Fruit fly (Drosophila melanogaster) whole organism, embryonic: ENCODE data around the gene Taf6.

Experiments
- Atf-2 ChIP-seq: fragments of 200-800 bp; sonication (Bioruptor generic); optimal IDR thresholded peaks from 2 replicates; lab custom pipeline; 2016; ENCODE audit warnings: missing biosample characterization, missing genetic modification characterization
- BtbVII ChIP-seq: fragments of 200-800 bp; sonication (Bioruptor generic); optimal IDR thresholded peaks from 3 replicates; lab custom pipeline; 2017; ENCODE audit warnings: missing biosample characterization, mild to moderate bottlenecking, missing genetic modification characterization
- CG10267 ChIP-seq: fragments of 200-800 bp; sonication (Bioruptor generic); optimal IDR thresholded peaks from 2 replicates; lab custom pipeline; 2018; ENCODE audit warnings: missing biosample characterization, mild to moderate bottlenecking, missing genetic modification characterization, moderate library complexity
- CG10462 ChIP-seq: fragments of 200-800 bp; sonication (Bioruptor generic); optimal IDR thresholded peaks from 2 replicates; lab custom pipeline; 2016; ENCODE audit warnings: missing biosample characterization, missing genetic modification characterization
- CG11085 ChIP-seq: fragments of 200-800 bp; sonication (Bioruptor generic); IDR thresholded peaks from 2 replicates; pipeline ENCODE4 v1.3.6; 2022; ENCODE audit warnings: missing biosample characterization, missing genetic modification characterization
- CG15601 ChIP-seq: fragments of 200-800 bp; sonication (Bioruptor generic); optimal IDR thresholded peaks from 3 replicates; lab custom pipeline; 2019; ENCODE audit warnings: missing biosample characterization, mild to moderate bottlenecking, missing genetic modification characterization, moderate library complexity
- CG1647 ChIP-seq: fragments of 200-800 bp; sonication (Bioruptor generic); optimal IDR thresholded peaks from 3 replicates; lab custom pipeline; 2016; ENCODE audit warnings: missing biosample characterization, missing genetic modification characterization
- CG17385 ChIP-seq: fragments of 200-800 bp; sonication (Bioruptor generic); optimal IDR thresholded peaks from 3 replicates; lab custom pipeline; 2018; ENCODE audit warnings: missing biosample characterization, mild to moderate bottlenecking, missing genetic modification characterization
- CG17568 ChIP-seq: fragments of 200-800 bp; sonication (Bioruptor generic); optimal IDR thresholded peaks from 2 replicates; lab custom pipeline; 2018; ENCODE audit warnings: missing biosample characterization, mild to moderate bottlenecking, missing genetic modification characterization, moderate library complexity
- CG17829 ChIP-seq: fragments of 200-800 bp; optimal IDR thresholded peaks from 2 replicates; lab custom pipeline; 2019; ENCODE audit warnings: missing biosample characterization, mild to moderate bottlenecking, missing genetic modification characterization, moderate library complexity
- CG2678 ChIP-seq: fragments of 200-800 bp; sonication (Bioruptor generic); optimal IDR thresholded peaks from 3 replicates; lab custom pipeline; 2019; ENCODE audit warnings: missing biosample characterization, mild to moderate bottlenecking, missing genetic modification characterization, moderate library complexity
- CG31224 ChIP-seq: fragments of 200-800 bp; sonication (Bioruptor generic); IDR thresholded peaks from 2 replicates; pipeline ENCODE4 v1.3.6; 2022; ENCODE audit warnings: missing biosample characterization, missing genetic modification characterization
- CG31365 ChIP-seq: fragments of 200-800 bp; sonication (Bioruptor generic); optimal IDR thresholded peaks from 2 replicates; lab custom pipeline; 2018; ENCODE audit warnings: missing biosample characterization, mild to moderate bottlenecking, missing genetic modification characterization
- CG33557 ChIP-seq: fragments of 200-800 bp; sonication (Bioruptor generic); optimal IDR thresholded peaks from 2 replicates; lab custom pipeline; 2019; ENCODE audit warnings: missing biosample characterization, mild to moderate bottlenecking, missing genetic modification characterization, moderate library complexity
- CG42726 ChIP-seq: fragments of 200-800 bp; sonication (Bioruptor generic); IDR thresholded peaks from 2 replicates; pipeline ENCODE4 v1.3.6; 2022; ENCODE audit warnings: missing biosample characterization, missing genetic modification characterization; ENCODE audit not compliant: partially characterized antibody
- CG4404 ChIP-seq: fragments of 200-800 bp; sonication (Bioruptor generic); IDR thresholded peaks from 2 replicates; pipeline ENCODE4 v1.3.6; 2022; ENCODE audit warnings: missing biosample characterization, missing genetic modification characterization
- CG4707 ChIP-seq: fragments of 200-800 bp; sonication (Bioruptor generic); optimal IDR thresholded peaks from 2 replicates; lab custom pipeline; 2018; ENCODE audit warnings: missing biosample characterization, mild to moderate bottlenecking, missing genetic modification characterization, moderate library complexity
- CG5180 ChIP-seq: fragments of 200-800 bp; sonication (Bioruptor generic); optimal IDR thresholded peaks from 3 replicates; lab custom pipeline; 2017; ENCODE audit warnings: missing biosample characterization, missing genetic modification characterization, mild to moderate bottlenecking, moderate library complexity, missing genetic modification reagents
- CG8089 ChIP-seq: fragments of 200-800 bp; sonication (Bioruptor generic); optimal IDR thresholded peaks from 3 replicates; lab custom pipeline; 2016; ENCODE audit warnings: missing biosample characterization, missing genetic modification characterization
- Dad ChIP-seq: fragments of 200-800 bp; sonication (Bioruptor generic); optimal IDR thresholded peaks from 3 replicates; lab custom pipeline; 2016; ENCODE audit warnings: missing biosample characterization, missing genetic modification characterization
- Myb ChIP-seq: fragments of 200-800 bp; sonication (Bioruptor generic); optimal IDR thresholded peaks from 2 replicates; lab custom pipeline; 2016; ENCODE audit warnings: missing biosample characterization, missing genetic modification characterization
- NC2α ChIP-seq: fragments of 200-800 bp; sonication (Bioruptor generic); optimal IDR thresholded peaks from 2 replicates; lab custom pipeline; 2016; ENCODE audit warnings: missing biosample characterization, missing genetic modification characterization
- Side ChIP-seq: fragments of 200-800 bp; sonication (Bioruptor generic); optimal IDR thresholded peaks from 2 replicates; lab custom pipeline; 2016; ENCODE audit warnings: missing biosample characterization, missing genetic modification characterization
- TFAM ChIP-seq: fragments of 200-800 bp; sonication (Bioruptor generic); optimal IDR thresholded peaks from 2 replicates; lab custom pipeline; 2017; ENCODE audit warnings: missing biosample characterization, missing genetic modification characterization, inconsistent platforms
- Xbp1 ChIP-seq: fragments of 200-800 bp; sonication (Bioruptor generic); optimal IDR thresholded peaks from 3 replicates; lab custom pipeline; 2016; ENCODE audit warnings: missing biosample characterization, mild to moderate bottlenecking, missing genetic modification characterization
- aop ChIP-seq: fragments of 200-800 bp; sonication (Bioruptor generic); IDR thresholded peaks from 2 replicates; pipeline ENCODE4 v1.3.6; 2022; ENCODE audit warnings: missing biosample characterization, missing genetic modification characterization
- az2 ChIP-seq: fragments of 200-800 bp; sonication (Bioruptor generic); optimal IDR thresholded peaks from 3 replicates; lab custom pipeline; 2016; ENCODE audit warnings: missing biosample characterization, missing genetic modification characterization
- cg ChIP-seq: fragments of 200-800 bp; sonication (Bioruptor generic); optimal IDR thresholded peaks from 3 replicates; lab custom pipeline; 2019; ENCODE audit warnings: missing biosample characterization, mild to moderate bottlenecking, missing genetic modification characterization, moderate library complexity
- ci ChIP-seq: fragments of 200-800 bp; sonication (Bioruptor generic); IDR thresholded peaks from 3 replicates; pipeline ENCODE4 v1.3.6; 2022; ENCODE audit warnings: missing biosample characterization, missing genetic modification characterization
- disco-r ChIP-seq: fragments of 200-800 bp; sonication (Bioruptor generic); optimal IDR thresholded peaks from 2 replicates; lab custom pipeline; 2016; ENCODE audit warnings: missing biosample characterization, missing genetic modification characterization
- dmrt11E ChIP-seq: fragments of 200-800 bp; sonication (Bioruptor generic); optimal IDR thresholded peaks from 3 replicates; lab custom pipeline; 2018; ENCODE audit warnings: missing biosample characterization, mild to moderate bottlenecking, missing genetic modification characterization, moderate library complexity
- ems ChIP-seq: fragments of 200-800 bp; sonication (Bioruptor generic); optimal IDR thresholded peaks from 3 replicates; lab custom pipeline; 2016; ENCODE audit warnings: missing biosample characterization, missing genetic modification characterization
- fd64A ChIP-seq: fragments of 200-800 bp; sonication (Bioruptor generic); optimal IDR thresholded peaks from 3 replicates; lab custom pipeline; 2018; ENCODE audit warnings: missing biosample characterization, mild to moderate bottlenecking, missing genetic modification characterization
- ftz-f1 ChIP-seq: fragments of 200-800 bp; sonication (Bioruptor generic); optimal IDR thresholded peaks from 2 replicates; lab custom pipeline; 2016; ENCODE audit warnings: missing biosample characterization, missing genetic modification characterization
- gcm2 ChIP-seq: fragments of 200-800 bp; sonication (Bioruptor generic); optimal IDR thresholded peaks from 2 replicates; lab custom pipeline; 2016; ENCODE audit warnings: missing biosample characterization, missing genetic modification characterization
- ind ChIP-seq: fragments of 200-800 bp; sonication (Bioruptor generic); optimal IDR thresholded peaks from 3 replicates; lab custom pipeline; 2016; ENCODE audit warnings: missing biosample characterization, missing genetic modification characterization
- knrl ChIP-seq: fragments of 200-800 bp; sonication (Bioruptor generic); IDR thresholded peaks from 3 replicates; pipeline ENCODE4 v1.3.6; 2022; ENCODE audit warnings: missing biosample characterization, missing genetic modification characterization; ENCODE audit not compliant: partially characterized antibody
- lbe ChIP-seq: fragments of 200-800 bp; sonication (Bioruptor generic); optimal IDR thresholded peaks from 2 replicates; lab custom pipeline; 2016; ENCODE audit warnings: missing biosample characterization, mild to moderate bottlenecking, missing genetic modification characterization
- lola ChIP-seq, 3 experiments: fragments of >200 bp in 2 of 3; fragments of 200-800 bp in 1 of 3; sonication (Bioruptor generic) in 1 of 3; optimal IDR thresholded peaks; 2 replicates each; lab custom pipeline; 2017 to 2019; ENCODE audit warnings: missing biosample characterization in 3 of 3, missing genetic modification characterization in 3 of 3, mild to moderate bottlenecking in 1 of 3, moderate library complexity in 1 of 3
- nom ChIP-seq: fragments of 200-800 bp; sonication (Bioruptor generic); optimal IDR thresholded peaks from 2 replicates; lab custom pipeline; 2017; ENCODE audit warnings: missing biosample characterization, missing genetic modification characterization, mild to moderate bottlenecking, moderate library complexity, missing genetic modification reagents
- rib ChIP-seq: fragments of 200-800 bp; sonication (Bioruptor generic); IDR thresholded peaks from 2 replicates; pipeline ENCODE4 v1.3.6; 2022; ENCODE audit warnings: missing biosample characterization, missing genetic modification characterization
- row ChIP-seq: fragments of 200-800 bp; sonication (Bioruptor generic); IDR thresholded peaks from 3 replicates; pipeline ENCODE4 v1.3.6; 2022; ENCODE audit warnings: missing biosample characterization, missing genetic modification characterization
- sc ChIP-seq, 3 experiments: fragments of >200 bp in 2 of 3; fragments of 200-800 bp in 1 of 3; sonication (Bioruptor generic) in 1 of 3; optimal IDR thresholded peaks; 2 replicates in 2 of 3; 3 replicates in 1 of 3; lab custom pipeline; 2017; ENCODE audit warnings: mild to moderate bottlenecking in 1 of 3, missing biosample characterization in 1 of 3, missing genetic modification characterization in 1 of 3, missing genetic modification reagents in 1 of 3
- sd ChIP-seq: fragments of 200-800 bp; sonication (Bioruptor generic); optimal IDR thresholded peaks from 3 replicates; lab custom pipeline; 2018; ENCODE audit warnings: missing biosample characterization, mild to moderate bottlenecking, missing genetic modification characterization, moderate library complexity
- slbo ChIP-seq: fragments of 200-800 bp; sonication (Bioruptor generic); IDR thresholded peaks from 2 replicates; pipeline ENCODE4 v1.3.6; 2022; ENCODE audit warnings: missing biosample characterization, missing genetic modification characterization
- slou ChIP-seq: fragments of 200-800 bp; sonication (Bioruptor generic); optimal IDR thresholded peaks from 3 replicates; lab custom pipeline; 2016; ENCODE audit warnings: missing biosample characterization, missing genetic modification characterization
- tio ChIP-seq: fragments of 200-800 bp; sonication (Bioruptor generic); optimal IDR thresholded peaks from 2 replicates; lab custom pipeline; 2017; ENCODE audit warnings: missing biosample characterization, missing genetic modification characterization, inconsistent platforms
- ttk ChIP-seq: fragments of 200-800 bp; sonication (Bioruptor generic); IDR thresholded peaks from 2 replicates; pipeline ENCODE4 v2.1.2; 2022; ENCODE audit warnings: missing biosample characterization, missing genetic modification characterization
- twi ChIP-seq: fragments of 200-800 bp; optimal IDR thresholded peaks from 2 replicates; lab custom pipeline; 2019; ENCODE audit warnings: missing biosample characterization, mild to moderate bottlenecking, missing genetic modification characterization, moderate library complexity

Gene Taf6

DNA sequence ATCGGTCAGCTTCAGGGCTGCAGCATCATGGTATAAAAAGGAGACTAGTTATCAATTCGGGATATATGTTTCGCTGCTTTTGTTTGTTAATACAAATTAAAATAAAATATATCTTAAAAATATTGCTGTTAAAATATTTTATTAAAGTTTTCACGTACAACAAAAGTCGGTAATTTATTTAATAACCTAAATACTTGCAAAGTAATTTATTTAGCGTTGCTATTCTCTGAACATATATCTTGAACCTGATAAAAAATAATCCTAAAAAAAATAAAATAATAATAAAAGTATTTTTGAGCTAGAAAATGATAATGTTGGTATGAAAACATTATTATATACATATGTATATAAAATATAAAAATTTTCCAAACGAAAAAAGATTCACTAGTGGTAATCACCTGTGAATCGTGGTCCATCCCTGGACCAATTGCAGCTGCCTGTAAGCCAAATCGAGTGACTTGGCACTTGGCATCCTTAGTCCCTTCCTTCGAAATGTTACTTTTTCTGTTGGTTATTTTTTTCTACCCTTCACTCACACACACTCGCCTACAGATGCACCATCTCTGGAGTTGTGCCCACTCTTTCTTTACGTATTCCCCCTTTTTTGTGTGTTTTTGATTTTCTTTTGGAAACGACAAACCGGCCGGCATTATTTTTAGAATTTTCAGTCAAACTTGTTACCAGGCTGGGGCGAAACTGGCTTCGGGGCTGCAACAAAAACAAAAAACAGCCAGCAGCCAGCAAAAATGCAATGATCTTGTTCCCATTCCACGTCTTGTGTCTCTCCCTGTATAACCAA, 41.5 kb upstream of the Taf6 start (continued):
- TF ChIP-seq Myb: no peak
- TF ChIP-seq gcm2 (GFP tag; lab: Kevin White, UChicago): no peak
- TF ChIP-seq CG11085 (GFP tag; lab: Robert Waterston, UW): no peak
- peak; percentile 88 for TF ChIP-seq dmrt11E (tag; lab: Kevin White, UChicago)
- TF ChIP-seq ci (GFP tag; lab: Robert Waterston, UW): no peak
- TF ChIP-seq CG17829: peak; percentile 64
- TF ChIP-seq knrl (GFP tag; lab: Robert Waterston, UW): no peak
- no peak for TF ChIP-seq slou (GFP tag; lab: Kevin White, UChicago)
- TF ChIP-seq CG2678 (tag; lab: Kevin White, UChicago): no peak
- TF ChIP-seq CG4404: peak; percentile 45
- TF ChIP-seq CG17568 (GFP tag; lab: Kevin White, UChicago): no peak
- TF ChIP-seq row (GFP tag; lab: Robert Waterston, UW): no peak
- no peak for TF ChIP-seq Dad
- no peak for TF ChIP-seq CG31224
- no peak for TF ChIP-seq slbo (GFP tag; lab: Robert Waterston, UW)
- TF ChIP-seq fd64A (GFP tag; lab: Kevin White, UChicago): no peak
- TF ChIP-seq tio (GFP tag; lab: Kevin White, UChicago): peak; percentile 13
- TF ChIP-seq sc (optimal IDR thresholded peaks at IDR 0.05; lab: Kevin White, UChicago): no peak
- peak; percentile 45 for TF ChIP-seq sc (GFP tag; optimal IDR thresholded peaks at IDR 0.05; lab: Kevin White, UChicago)
- no peak for TF ChIP-seq CG42726 (GFP tag; lab: Robert Waterston, UW)
- TF ChIP-seq cg (GFP tag; lab: Kevin White, UChicago): no peak
- TF ChIP-seq CG10462: no peak
- TF ChIP-seq CG4707 (GFP tag; lab: Kevin White, UChicago): no peak
- TF ChIP-seq CG33557 (GFP tag; lab: Kevin White, UChicago): peak; percentile 81
- TF ChIP-seq CG17385 (GFP tag; lab: Kevin White, UChicago): no peak
- no peak for TF ChIP-seq az2
- TF ChIP-seq TFAM (GFP tag; lab: Kevin White, UChicago): no peak
- TF ChIP-seq Side (GFP tag; lab: Kevin White, UChicago): no peak
- no peak for TF ChIP-seq Xbp1 (GFP tag; lab: Kevin White, UChicago)
- TF ChIP-seq ttk: no peak
- TF ChIP-seq CG10267 (tag; lab: Kevin White, UChicago): peak; percentile 51
- TF ChIP-seq disco-r (GFP tag; lab: Kevin White, UChicago): no peak
- no peak for TF ChIP-seq ems (GFP tag; lab: Kevin White, UChicago)
- no peak for TF ChIP-seq ind (GFP tag; lab: Kevin White, UChicago)
- peak; percentile 43 for TF ChIP-seq lbe
- no peak for TF ChIP-seq CG31365 (tag; lab: Kevin White, UChicago)
- peak; percentile 71 for TF ChIP-seq nom (GFP tag; lab: Kevin White, UChicago)
- TF ChIP-seq twi (tag; lab: Kevin White, UChicago): no peak
- no peak for TF ChIP-seq aop (GFP tag; lab: Robert Waterston, UW)
- TF ChIP-seq sd (tag; lab: Kevin White, UChicago): peak; percentile 25
- no peak for TF ChIP-seq ftz-f1 (GFP tag; lab: Kevin White, UChicago)
- TF ChIP-seq CG8089 (GFP tag; lab: Kevin White, UChicago): no peak
- no peak for TF ChIP-seq CG5180 (GFP tag; lab: Kevin White, UChicago)
- peak in 1 of 3 experiments; percentile 91 for TF ChIP-seq lola (GFP tag; optimal IDR thresholded peaks at IDR 0.05; lab: Kevin White, UChicago)
- no peak for TF ChIP-seq rib (GFP tag; lab: Robert Waterston, UW)
- TF ChIP-seq CG15601 (tag; lab: Kevin White, UChicago): peak; percentile 29
- TF ChIP-seq NC2α (GFP tag; lab: Kevin White, UChicago): no peak
- no peak for TF ChIP-seq CG1647 (GFP tag; lab: Kevin White, UChicago)
- TF ChIP-seq Atf-2 (GFP tag; lab: Kevin White, UChicago): no peak
- TF ChIP-seq BtbVII (GFP tag; lab: Kevin White, UChicago): no peak
